Worm (Caenorhabditis elegans) whole organism, midembryonic: Measurements from ENCODE around the gene lron-4.

ENCODE experiments used
- T22C8.4 ChIP-seq: fragments of 200-800 bp; sonication (Bioruptor generic); IDR thresholded peaks from 2 replicates; pipeline ENCODE4 v1.3.6; 2022; ENCODE audit warnings: missing genetic modification characterization, missing compliant biosample characterization
- cog-1 ChIP-seq: sonication (generic microtip); optimal IDR thresholded peaks from 2 replicates; lab custom pipeline; 2016; ENCODE audit warnings: missing genetic modification characterization, missing compliant biosample characterization
- klf-2 ChIP-seq: fragments of 200-800 bp; sonication (Bioruptor generic); conservative IDR thresholded peaks from 2 replicates; pipeline ENCODE4 v1.3.6; 2022; ENCODE audit warnings: missing genetic modification reagents, missing genetic modification characterization, missing compliant biosample characterization
- med-1 ChIP-seq: sonication (generic microtip); optimal IDR thresholded peaks from 2 replicates; lab custom pipeline; 2017; ENCODE audit warnings: missing genetic modification characterization, mild to moderate bottlenecking, missing compliant biosample characterization, antibody characterized with exemption, missing genetic modification reagents; ENCODE audit not compliant: insufficient read depth
- tab-1 ChIP-seq: fragments of 200-800 bp; sonication (Bioruptor generic); IDR thresholded peaks from 2 replicates; pipeline ENCODE4 v1.3.6; 2022; ENCODE audit warnings: missing genetic modification characterization, missing compliant biosample characterization
- ztf-23 ChIP-seq: fragments of 200-800 bp; sonication (Bioruptor generic); IDR thresholded peaks from 2 replicates; pipeline ENCODE4 v1.3.6; 2022; ENCODE audit warnings: missing genetic modification reagents, missing genetic modification characterization, missing compliant biosample characterization

ce11 chrII:8124867-8125266, 12.9 kb upstream of the lron-4 start, which contains the start of gene ire-1:
- TF ChIP-seq T22C8.4 (GFP tag; lab: Robert Waterston, UW) (no peak), klf-2 (GFP tag; lab: Robert Waterston, UW) (no peak), cog-1 (tag; lab: Kevin White, UChicago) (no peak), tab-1 (GFP tag; lab: Robert Waterston, UW) (no peak), ztf-23 (no peak), med-1 (GFP tag; lab: Kevin White, UChicago) (no peak)
